Fruit fly (Drosophila melanogaster) S2 (cell line): ENCODE results near the gene CG8757.

Experiments
- CG8478 ChIP-seq: fragments of >200 bp; optimal IDR thresholded peaks from 2 replicates; lab custom pipeline; 2018
- CTCF ChIP-seq, 2 experiments: fragments of >200 bp; optimal IDR thresholded peaks; 2 replicates each; lab custom pipeline; 2018

DNA sequence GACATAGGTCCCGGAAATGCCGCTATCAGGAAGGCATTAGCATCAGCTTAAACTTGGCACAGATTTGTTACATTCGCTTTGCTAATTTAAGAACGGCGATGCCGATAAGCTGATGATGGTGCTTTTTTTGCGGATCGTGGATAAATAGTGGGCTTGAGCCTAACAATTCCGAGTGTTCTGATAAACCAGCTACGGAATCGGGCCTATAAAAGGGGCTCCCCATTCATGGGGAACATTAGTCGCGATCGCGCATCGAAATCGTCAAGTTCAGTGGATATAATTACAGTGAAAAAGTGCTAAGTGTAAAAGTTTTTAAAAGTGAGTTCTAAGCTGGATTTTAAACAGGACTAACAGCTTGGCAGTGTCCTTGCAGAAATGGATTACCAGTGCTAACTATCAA lies 3.7 kb upstream of the CG8757 start, which contains the start of gene Hml:
- no peak for TF ChIP-seq CG8478 (lab: Kevin White, UChicago)
- TF ChIP-seq CTCF (optimal IDR thresholded peaks at IDR 0.05; lab: Kevin White, UChicago), result no peak
